Fruit fly (Drosophila melanogaster) whole organism, prepupa: ENCODE data around the gene Bug22.

Experiments
- Blimp-1 ChIP-seq: fragments of 200-800 bp; sonication (Bioruptor generic); optimal IDR thresholded peaks from 3 replicates; lab custom pipeline; 2017; ENCODE audit warnings: missing biosample characterization, missing genetic modification characterization, mild to moderate bottlenecking, moderate library complexity, missing genetic modification reagents
- CG10631 ChIP-seq: fragments of 200-800 bp; sonication (Bioruptor generic); optimal IDR thresholded peaks from 2 replicates; lab custom pipeline; 2016; ENCODE audit warnings: missing biosample characterization, missing genetic modification characterization
- CG10669 ChIP-seq: fragments of 200-800 bp; sonication (Bioruptor generic); optimal IDR thresholded peaks from 3 replicates; lab custom pipeline; 2018; ENCODE audit warnings: missing biosample characterization, mild to moderate bottlenecking, missing genetic modification characterization, moderate library complexity
- CG11902 ChIP-seq: fragments of 200-800 bp; sonication (Bioruptor generic); optimal IDR thresholded peaks from 3 replicates; lab custom pipeline; 2016; ENCODE audit warnings: missing biosample characterization, missing genetic modification characterization
- CG1621 ChIP-seq: fragments of 200-800 bp; sonication (Bioruptor generic); optimal IDR thresholded peaks from 3 replicates; lab custom pipeline; 2018; ENCODE audit warnings: missing biosample characterization, mild to moderate bottlenecking, missing genetic modification characterization
- CG16779 ChIP-seq: fragments of 200-800 bp; sonication (Bioruptor generic); optimal IDR thresholded peaks from 3 replicates; lab custom pipeline; 2017; ENCODE audit warnings: missing biosample characterization, mild to moderate bottlenecking, missing genetic modification characterization
- CG3032 ChIP-seq: fragments of 200-800 bp; optimal IDR thresholded peaks from 2 replicates; lab custom pipeline; 2019; ENCODE audit warnings: missing biosample characterization, mild to moderate bottlenecking, missing genetic modification characterization, moderate library complexity
- CG31627 ChIP-seq: fragments of 200-800 bp; sonication (Bioruptor generic); optimal IDR thresholded peaks from 3 replicates; lab custom pipeline; 2016; ENCODE audit warnings: missing biosample characterization, missing genetic modification characterization
- CG3919 ChIP-seq: fragments of 200-800 bp; sonication (Bioruptor generic); optimal IDR thresholded peaks from 3 replicates; lab custom pipeline; 2016; ENCODE audit warnings: missing biosample characterization, missing genetic modification characterization
- CG4318 ChIP-seq: fragments of 200-800 bp; sonication (Bioruptor generic); optimal IDR thresholded peaks from 3 replicates; lab custom pipeline; 2017; ENCODE audit warnings: missing biosample characterization, mild to moderate bottlenecking, missing genetic modification characterization
- CG6276 ChIP-seq: fragments of 200-800 bp; sonication (Bioruptor generic); optimal IDR thresholded peaks from 2 replicates; lab custom pipeline; 2017; ENCODE audit warnings: missing biosample characterization, mild to moderate bottlenecking, missing genetic modification characterization
- CG6808 ChIP-seq: fragments of 200-800 bp; sonication (Bioruptor generic); optimal IDR thresholded peaks from 3 replicates; lab custom pipeline; 2017; ENCODE audit warnings: missing biosample characterization, missing genetic modification characterization, mild to moderate bottlenecking, moderate library complexity, missing genetic modification reagents
- CG6854 ChIP-seq: fragments of 200-800 bp; sonication (Bioruptor generic); optimal IDR thresholded peaks from 2 replicates; lab custom pipeline; 2017; ENCODE audit warnings: missing biosample characterization, mild to moderate bottlenecking, missing genetic modification characterization
- CG7368 ChIP-seq: fragments of 200-800 bp; sonication (Bioruptor generic); optimal IDR thresholded peaks from 3 replicates; lab custom pipeline; 2016; ENCODE audit warnings: missing biosample characterization, missing genetic modification characterization
- CG8319 ChIP-seq: fragments of 200-800 bp; sonication (Bioruptor generic); optimal IDR thresholded peaks from 3 replicates; lab custom pipeline; 2016; ENCODE audit warnings: missing biosample characterization, missing genetic modification characterization
- CG9139 ChIP-seq: fragments of 200-800 bp; sonication (Bioruptor generic); optimal IDR thresholded peaks from 3 replicates; lab custom pipeline; 2017; ENCODE audit warnings: missing biosample characterization, mild to moderate bottlenecking, missing genetic modification characterization
- Eip75B ChIP-seq: fragments of 200-800 bp; sonication (Bioruptor generic); optimal IDR thresholded peaks from 3 replicates; lab custom pipeline; 2016; ENCODE audit warnings: missing biosample characterization, missing genetic modification characterization
- Eip78C ChIP-seq: fragments of 200-800 bp; sonication (Bioruptor generic); peaks from one replicate; lab custom pipeline; 2016; ENCODE audit warnings: missing biosample characterization, missing genetic modification characterization
- Ets21C ChIP-seq: fragments of 200-800 bp; sonication (Bioruptor generic); optimal IDR thresholded peaks from 3 replicates; lab custom pipeline; 2016; ENCODE audit warnings: missing biosample characterization, missing genetic modification characterization
- Ets96B ChIP-seq: fragments of 200-800 bp; optimal IDR thresholded peaks from 2 replicates; lab custom pipeline; 2019; ENCODE audit warnings: missing biosample characterization, mild to moderate bottlenecking, missing genetic modification characterization, moderate library complexity
- Hr38 ChIP-seq: sonication (Bioruptor generic); optimal IDR thresholded peaks from 2 replicates; lab custom pipeline; 2016; ENCODE audit warnings: missing biosample characterization, missing genetic modification characterization
- Met ChIP-seq: fragments of 200-800 bp; sonication (Bioruptor generic); optimal IDR thresholded peaks from 3 replicates; lab custom pipeline; 2016; ENCODE audit warnings: missing biosample characterization, missing genetic modification characterization
- OdsH ChIP-seq: fragments of 200-800 bp; sonication (Bioruptor generic); optimal IDR thresholded peaks from 3 replicates; lab custom pipeline; 2016; ENCODE audit warnings: missing biosample characterization, missing genetic modification characterization
- Sox102F ChIP-seq: fragments of 200-800 bp; sonication (Bioruptor generic); optimal IDR thresholded peaks from 2 replicates; lab custom pipeline; 2016; ENCODE audit warnings: missing biosample characterization, mild to moderate bottlenecking, missing genetic modification characterization
- Sox15 ChIP-seq: fragments of 200-800 bp; sonication (Bioruptor generic); optimal IDR thresholded peaks from 3 replicates; lab custom pipeline; 2016; ENCODE audit warnings: missing biosample characterization, missing genetic modification characterization
- dac ChIP-seq: fragments of 200-800 bp; sonication (Bioruptor generic); optimal IDR thresholded peaks from 2 replicates; lab custom pipeline; 2017; ENCODE audit warnings: missing biosample characterization, mild to moderate bottlenecking, missing genetic modification characterization
- esn ChIP-seq: fragments of 200-800 bp; sonication (Bioruptor generic); optimal IDR thresholded peaks from 2 replicates; lab custom pipeline; 2016; ENCODE audit warnings: missing biosample characterization, mild to moderate bottlenecking, missing genetic modification characterization, moderate library complexity
- fd85E ChIP-seq: fragments of 200-800 bp; sonication (Bioruptor generic); optimal IDR thresholded peaks from 3 replicates; lab custom pipeline; 2016; ENCODE audit warnings: missing biosample characterization, missing genetic modification characterization
- fkh ChIP-seq: fragments of 200-800 bp; sonication (Bioruptor generic); optimal IDR thresholded peaks from 3 replicates; lab custom pipeline; 2017; ENCODE audit warnings: missing biosample characterization, mild to moderate bottlenecking, missing genetic modification characterization, moderate library complexity
- net ChIP-seq: fragments of 200-800 bp; sonication (Bioruptor generic); optimal IDR thresholded peaks from 3 replicates; lab custom pipeline; 2016; ENCODE audit warnings: missing biosample characterization, missing genetic modification characterization
- pdm3 ChIP-seq: fragments of 200-800 bp; sonication (Bioruptor generic); optimal IDR thresholded peaks from 3 replicates; lab custom pipeline; 2016; ENCODE audit warnings: missing biosample characterization, missing genetic modification characterization
- salr ChIP-seq, 2 experiments: fragments of 200-800 bp; sonication (Bioruptor generic); optimal IDR thresholded peaks; 3 replicates each; lab custom pipeline; 2016 to 2018; ENCODE audit warnings: missing biosample characterization in 2 of 2, missing genetic modification characterization in 2 of 2, mild to moderate bottlenecking in 1 of 2
- ss ChIP-seq, 2 experiments: fragments of 200-800 bp; sonication (Bioruptor generic); optimal IDR thresholded peaks; 2 replicates in 1 of 2; 3 replicates in 1 of 2; lab custom pipeline; 2017 to 2018; ENCODE audit warnings: mild to moderate bottlenecking in 2 of 2, missing biosample characterization in 2 of 2, missing genetic modification characterization in 2 of 2, moderate library complexity in 1 of 2
- svp ChIP-seq: fragments of 200-800 bp; sonication (Bioruptor generic); peaks from one replicate; lab custom pipeline; 2016; ENCODE audit warnings: missing biosample characterization, missing genetic modification characterization
- topi ChIP-seq: fragments of 200-800 bp; sonication (Bioruptor generic); optimal IDR thresholded peaks from 3 replicates; lab custom pipeline; 2016; ENCODE audit warnings: missing biosample characterization, missing genetic modification characterization
- vri ChIP-seq: fragments of 200-800 bp; sonication (Bioruptor generic); optimal IDR thresholded peaks from 3 replicates; lab custom pipeline; 2016; ENCODE audit warnings: missing biosample characterization, mild to moderate bottlenecking, missing genetic modification characterization

Bug22 gene

dm6 chr2L:10408122-10408576, 22.6 kb downstream of the Bug22 start, which contains the start of the genes Ip259 and RpS27A (continued):
- TF ChIP-seq Eip75B (GFP tag; lab: Kevin White, UChicago) (no peak), svp (GFP tag; lab: Kevin White, UChicago) (no peak), CG10631 (GFP tag; lab: Kevin White, UChicago) (no peak), CG11902 (GFP tag; lab: Kevin White, UChicago) (peak; percentile 38), CG1621 (tag; lab: Kevin White, UChicago) (no peak), Ets21C (GFP tag; lab: Kevin White, UChicago) (peak; percentile 6), salr (GFP tag; optimal IDR thresholded peaks at IDR 0.05; lab: Kevin White, UChicago) (peak in 1 of 2 experiments; percentile 88), dac (GFP tag; lab: Kevin White, UChicago) (peak; percentile 39)

dm6 chr2L:10405008-10405654, 25.6 kb downstream of the Bug22 start, which contains the start of the genes CG17768, LSm-4 and Ir31a:
Gene CG17768 (minus strand): TSS chr2L:10405203.
Gene LSm-4 (minus strand): TSS chr2L:10405203.
Gene Ir31a (plus strand): TSS chr2L:10405565.
- TF ChIP-seq Met (GFP tag; lab: Kevin White, UChicago) = no peak
- no peak for TF ChIP-seq salr (GFP tag; optimal IDR thresholded peaks at IDR 0.05; lab: Kevin White, UChicago)
- no peak for TF ChIP-seq fd85E
- no peak for TF ChIP-seq Eip75B (GFP tag; lab: Kevin White, UChicago)
- no peak for TF ChIP-seq Ets96B
- no peak for TF ChIP-seq Blimp-1 (GFP tag; lab: Kevin White, UChicago)
- no peak for TF ChIP-seq CG9139 (GFP tag; lab: Kevin White, UChicago)
- TF ChIP-seq CG6808 = no peak
- no peak for TF ChIP-seq CG7368
- no peak for TF ChIP-seq CG3032 (tag; lab: Kevin White, UChicago)
- TF ChIP-seq Sox102F = no peak
- peak; percentile 33 for TF ChIP-seq fkh
- no peak for TF ChIP-seq CG31627 (GFP tag; lab: Kevin White, UChicago)
- no peak for TF ChIP-seq CG4318 (GFP tag; lab: Kevin White, UChicago)
- TF ChIP-seq Sox15 (GFP tag; lab: Kevin White, UChicago) = no peak
- peak; percentile 23 for TF ChIP-seq Eip78C (GFP tag; lab: Kevin White, UChicago)

- peak; percentile 50 for TF ChIP-seq Eip78C (GFP tag; lab: Kevin White, UChicago)
- TF ChIP-seq fkh = peak; percentile 9
- TF ChIP-seq CG6276 (GFP tag; lab: Kevin White, UChicago) = no peak
- peak; percentile 78 for TF ChIP-seq CG10669 (GFP tag; lab: Kevin White, UChicago)
These were observed 26.9 kb downstream of the Bug22 start for dm6 chr2L:10403803-10404315.

- TF ChIP-seq esn (peak; percentile 14), CG3919 (no peak), ss (GFP tag; optimal IDR thresholded peaks at IDR 0.05; lab: Kevin White, UChicago) (peak in 1 of 2 experiments; percentile 72), CG6854 (no peak), fkh (peak; percentile 83), Eip78C (GFP tag; lab: Kevin White, UChicago) (peak; percentile 46), topi (GFP tag; lab: Kevin White, UChicago) (peak; percentile 28), vri (GFP tag; lab: Kevin White, UChicago) (peak; percentile 50)
- TF ChIP-seq, all 60 proteins: peak for 6
These were observed 33.7 kb downstream of the Bug22 start for dm6 chr2L:10396877-10397587.

dm6 chr2L:10396488-10396824, 34.3 kb downstream of the Bug22 start, which contains the start of gene Cnot4:
Gene Cnot4 (plus strand): TSS chr2L:10396716.
- TF ChIP-seq net (GFP tag; lab: Kevin White, UChicago) (no peak), CG11902 (GFP tag; lab: Kevin White, UChicago) (no peak), svp (GFP tag; lab: Kevin White, UChicago) (no peak), OdsH (GFP tag; lab: Kevin White, UChicago) (no peak), CG16779 (tag; lab: Kevin White, UChicago) (no peak), CG8319 (no peak), pdm3 (GFP tag; lab: Kevin White, UChicago) (no peak), CG6854 (no peak), salr (GFP tag; optimal IDR thresholded peaks at IDR 0.05; lab: Kevin White, UChicago) (no peak), topi (GFP tag; lab: Kevin White, UChicago) (no peak), Hr38 (GFP tag; lab: Kevin White, UChicago) (no peak), CG9139 (GFP tag; lab: Kevin White, UChicago) (no peak), Sox102F (no peak)
